Fruit fly (Drosophila melanogaster): ENCODE measurements around the gene PH4alphaMP.

The PH4alphaMP gene

dm6 chr3R:30531129-30531708, 35.3 kb upstream of the PH4alphaMP start (continued):
- TF ChIP-seq CG10267 (tag; optimal IDR thresholded peaks at IDR 0.05): no peak
- no peak for TF ChIP-seq gro (GFP tag; optimal IDR thresholded peaks at IDR 0.05)
- TF ChIP-seq lola (GFP tag; optimal IDR thresholded peaks at IDR 0.05): no peak
- no peak for TF ChIP-seq Ada2b (GFP tag; IDR thresholded peaks at IDR 0.05)
- peak; percentile 17 for TF ChIP-seq CoRest (tag; optimal IDR thresholded peaks at IDR 0.05)
- TF ChIP-seq trem (tag; optimal IDR thresholded peaks at IDR 0.05): no peak
- peak; percentile 23 for TF ChIP-seq CG7839 (tag; optimal IDR thresholded peaks at IDR 0.05)
- TF ChIP-seq CG8089 (GFP tag; optimal IDR thresholded peaks at IDR 0.05): no peak
- TF ChIP-seq CG11456 (GFP tag; IDR thresholded peaks at IDR 0.05): no peak
- no peak for TF ChIP-seq Doc3 (GFP tag; IDR thresholded peaks at IDR 0.05; ENCODE audit: partially characterized antibody)
- peak; percentile 10 for TF ChIP-seq Oli (tag; optimal IDR thresholded peaks at IDR 0.05)
- no peak for TF ChIP-seq sim (GFP tag; IDR thresholded peaks at IDR 0.05)
- TF ChIP-seq CG1603 (tag; optimal IDR thresholded peaks at IDR 0.05): no peak
- no peak for TF ChIP-seq CG13775 (GFP tag; optimal IDR thresholded peaks at IDR 0.05)
- TF ChIP-seq CG18262 (tag; optimal IDR thresholded peaks at IDR 0.05): peak; percentile 37
- TF ChIP-seq CG2129 (GFP tag; IDR thresholded peaks at IDR 0.05; ENCODE audit: partially characterized antibody): no peak
- no peak for TF ChIP-seq CG18476 (GFP tag; optimal IDR thresholded peaks at IDR 0.05)
- no peak for TF ChIP-seq sd (tag; optimal IDR thresholded peaks at IDR 0.05)
- TF ChIP-seq eve (GFP tag; optimal IDR thresholded peaks at IDR 0.05): no peak
- TF ChIP-seq nerfin-1 (tag; optimal IDR thresholded peaks at IDR 0.05): no peak
- no peak for TF ChIP-seq hth (optimal IDR thresholded peaks at IDR 0.05)
- TF ChIP-seq scrt (GFP tag; optimal IDR thresholded peaks at IDR 0.05): no peak
- no peak for TF ChIP-seq Adf1 (GFP tag; IDR thresholded peaks at IDR 0.05)
- TF ChIP-seq bcd (GFP tag; optimal IDR thresholded peaks at IDR 0.05): peak; percentile 5
- no peak for TF ChIP-seq CG9876 (GFP tag; optimal IDR thresholded peaks at IDR 0.05)
- no peak for TF ChIP-seq Antp (GFP tag; optimal IDR thresholded peaks at IDR 0.05)
- TF ChIP-seq run (tag; optimal IDR thresholded peaks at IDR 0.05): peak; percentile 17
- TF ChIP-seq CG10979 (tag; optimal IDR thresholded peaks at IDR 0.05): peak; percentile 18
- no peak for TF ChIP-seq CG18011 (GFP tag; optimal IDR thresholded peaks at IDR 0.05)
- no peak for TF ChIP-seq cad (GFP tag; optimal IDR thresholded peaks at IDR 0.05)
- TF ChIP-seq tgo (GFP tag; IDR thresholded peaks at IDR 0.05): no peak
- TF ChIP-seq salm (tag; optimal IDR thresholded peaks at IDR 0.05): no peak
- TF ChIP-seq dpn (GFP tag; optimal IDR thresholded peaks at IDR 0.05): no peak
- no peak for TF ChIP-seq mirr (GFP tag; optimal IDR thresholded peaks at IDR 0.05)
- no peak for TF ChIP-seq D (optimal IDR thresholded peaks at IDR 0.05)
- peak; percentile 9 for TF ChIP-seq D (GFP tag; optimal IDR thresholded peaks at IDR 0.05)
- TF ChIP-seq repo (GFP tag; optimal IDR thresholded peaks at IDR 0.05): no peak
- no peak for TF ChIP-seq Lpt (GFP tag; optimal IDR thresholded peaks at IDR 0.05)
- 0 out of 2 replicates have a peak, but pooled peaks have one; percentile 14 for TF ChIP-seq CG6689 (GFP tag; IDR thresholded peaks at IDR 0.05)
- TF ChIP-seq ftz-f1 (GFP tag; optimal IDR thresholded peaks at IDR 0.05): no peak
- TF ChIP-seq en (GFP tag; optimal IDR thresholded peaks at IDR 0.05): no peak
- TF ChIP-seq CG10959 (GFP tag; IDR thresholded peaks at IDR 0.05): no peak
- TF ChIP-seq CG10366 (GFP tag; IDR thresholded peaks at IDR 0.05): no peak
- TF ChIP-seq YL-1 (GFP tag; optimal IDR thresholded peaks at IDR 0.05): no peak
- peak; percentile 27 for TF ChIP-seq grau (tag; optimal IDR thresholded peaks at IDR 0.05)
- TF ChIP-seq B-H1 (GFP tag; IDR thresholded peaks at IDR 0.05): no peak
- TF ChIP-seq HLH4C (GFP tag; IDR thresholded peaks at IDR 0.05; ENCODE audit: partially characterized antibody): no peak
- TF ChIP-seq sr (GFP tag; IDR thresholded peaks at IDR 0.05): no peak
- TF ChIP-seq CG11504 (tag; optimal IDR thresholded peaks at IDR 0.05): peak; percentile 39
- no peak for TF ChIP-seq CG5953 (GFP tag; IDR thresholded peaks at IDR 0.05)
- no peak for TF ChIP-seq E2f2 (GFP tag; IDR thresholded peaks at IDR 0.05)
- no peak for TF ChIP-seq lilli (GFP tag; optimal IDR thresholded peaks at IDR 0.05)
